Worm (Caenorhabditis elegans) whole organism, L4 larva: Measurements from ENCODE around the gene twk-10.

Experiments
- R02D3.7 ChIP-seq: fragments of 150-350 bp; sonication (generic microtip); optimal IDR thresholded peaks from 3 replicates; lab custom pipeline; 2014; ENCODE audit warnings: missing biosample characterization, missing genetic modification characterization
- Y75B8A.6 ChIP-seq: fragments of 200-800 bp; sonication (Bioruptor generic); IDR thresholded peaks from 2 replicates; pipeline ENCODE4 v1.3.6; 2022; ENCODE audit warnings: missing genetic modification reagents, missing genetic modification characterization, missing compliant biosample characterization
- ZK337.2 ChIP-seq: fragments of 200-800 bp; sonication (Bioruptor generic); IDR thresholded peaks from 2 replicates; pipeline ENCODE4 v1.3.6; 2022; ENCODE audit warnings: missing genetic modification reagents, missing genetic modification characterization, missing compliant biosample characterization
- ZK546.5 ChIP-seq, 2 experiments: sonication (generic microtip); optimal IDR thresholded peaks; 2 replicates each; lab custom pipeline; 2017; ENCODE audit warnings: missing biosample characterization in 2 of 2, missing genetic modification characterization in 2 of 2
- aha-1 ChIP-seq: fragments of 150-350 bp; peaks from one replicate; lab custom pipeline; 2014; ENCODE audit warnings: missing biosample characterization, missing genetic modification characterization
- ama-1 ChIP-seq: fragments of 150-350 bp; optimal IDR thresholded peaks from 2 replicates; lab custom pipeline; 2014; ENCODE audit warnings: inconsistent platforms, mixed read lengths
- ceh-20 ChIP-seq: fragments of 200-800 bp; sonication (Bioruptor generic); IDR thresholded peaks from 2 replicates; pipeline ENCODE4 v1.3.6; 2022; ENCODE audit warnings: missing genetic modification reagents, missing genetic modification characterization, missing compliant biosample characterization
- ceh-32 ChIP-seq: sonication (generic microtip); optimal IDR thresholded peaks from 2 replicates; lab custom pipeline; 2016; ENCODE audit warnings: mild to moderate bottlenecking, missing genetic modification characterization, missing compliant biosample characterization; ENCODE audit not compliant: poor library complexity
- ceh-62 ChIP-seq: sonication (generic microtip); optimal IDR thresholded peaks from 2 replicates; lab custom pipeline; 2017; ENCODE audit warnings: missing biosample characterization, missing genetic modification characterization
- daf-16 ChIP-seq, 3 experiments: sonication (generic microtip); optimal IDR thresholded peaks; 2 replicates each; lab custom pipeline; 2016 to 2017; ENCODE audit warnings: missing genetic modification characterization in 3 of 3, missing genetic modification reagents in 3 of 3, mild to moderate bottlenecking in 2 of 3, missing compliant biosample characterization in 2 of 3, missing biosample characterization in 1 of 3, moderate library complexity in 1 of 3
- dmd-6 ChIP-seq: fragments of 200-800 bp; sonication (Bioruptor generic); IDR thresholded peaks from 2 replicates; pipeline ENCODE4 v1.3.6; 2022; ENCODE audit warnings: missing genetic modification reagents, missing genetic modification characterization, missing compliant biosample characterization
- dpl-1 ChIP-seq: fragments of 150-350 bp; optimal IDR thresholded peaks from 2 replicates; lab custom pipeline; 2014; ENCODE audit warnings: missing biosample characterization, missing genetic modification reagents, missing genetic modification characterization
- dve-1 ChIP-seq: sonication (generic microtip); optimal IDR thresholded peaks from 2 replicates; lab custom pipeline; 2017; ENCODE audit warnings: antibody characterized with exemption, mild to moderate bottlenecking, missing genetic modification characterization, missing compliant biosample characterization; ENCODE audit not compliant: insufficient read depth
- egl-27 ChIP-seq: sonication (generic microtip); optimal IDR thresholded peaks from 3 replicates; lab custom pipeline; 2017; ENCODE audit warnings: missing biosample characterization, missing genetic modification reagents, missing genetic modification characterization
- hlh-11 ChIP-seq: fragments of 200-800 bp; sonication (Bioruptor generic); optimal IDR thresholded peaks from 2 replicates; lab custom pipeline; 2018; ENCODE audit warnings: mild to moderate bottlenecking, missing genetic modification characterization, missing compliant biosample characterization
- lin-1 ChIP-seq: fragments of 200-800 bp; sonication (Bioruptor generic); IDR thresholded peaks from 2 replicates; pipeline ENCODE4 v1.3.6; 2022; ENCODE audit warnings: missing genetic modification reagents, missing genetic modification characterization, missing compliant biosample characterization
- lin-13 ChIP-seq: fragments of 150-350 bp; optimal IDR thresholded peaks from 2 replicates; lab custom pipeline; 2014; ENCODE audit warnings: missing biosample characterization, missing genetic modification reagents, missing genetic modification characterization
- lin-38 ChIP-seq: fragments of 200-800 bp; sonication (Bioruptor generic); IDR thresholded peaks from 2 replicates; pipeline ENCODE4 v1.3.6; 2022; ENCODE audit warnings: missing genetic modification reagents, missing genetic modification characterization, missing compliant biosample characterization
- lir-3 ChIP-seq: sonication (generic microtip); optimal IDR thresholded peaks from 2 replicates; lab custom pipeline; 2016; ENCODE audit warnings: mild to moderate bottlenecking, missing genetic modification characterization, missing compliant biosample characterization
- lsy-2 ChIP-seq, 2 experiments: fragments of 150-350 bp in 1 of 2; sonication (generic microtip) in 1 of 2; optimal IDR thresholded peaks; 2 replicates each; lab custom pipeline; 2014 to 2017; ENCODE audit warnings: missing biosample characterization in 2 of 2, missing genetic modification characterization in 2 of 2
- madf-9 ChIP-seq: fragments of 200-800 bp; sonication (Bioruptor generic); conservative IDR thresholded peaks from 2 replicates; pipeline ENCODE4 v1.3.6; 2022; ENCODE audit warnings: missing genetic modification reagents, missing genetic modification characterization, missing compliant biosample characterization
- mdl-1 ChIP-seq, 2 experiments: fragments of 150-350 bp in 1 of 2; sonication (generic microtip) in 1 of 2; optimal IDR thresholded peaks; 2 replicates each; lab custom pipeline; 2014 to 2017; ENCODE audit warnings: missing biosample characterization in 2 of 2, missing genetic modification characterization in 2 of 2
- mes-2 ChIP-seq: sonication (generic microtip); optimal IDR thresholded peaks from 2 replicates; lab custom pipeline; 2016; ENCODE audit warnings: missing genotype, mild to moderate bottlenecking, missing genetic modification characterization, missing compliant biosample characterization; ENCODE audit not compliant: poor library complexity, severe bottlenecking
- mxl-2 ChIP-seq: fragments of 200-800 bp; sonication (Bioruptor generic); conservative IDR thresholded peaks from 2 replicates; pipeline ENCODE4 v1.3.6; 2022; ENCODE audit warnings: missing genetic modification reagents, missing genetic modification characterization, missing compliant biosample characterization
- nhr-10 ChIP-seq: fragments of 150-350 bp; optimal IDR thresholded peaks from 2 replicates; lab custom pipeline; 2014; ENCODE audit warnings: missing biosample characterization, missing genetic modification characterization
- nhr-42 ChIP-seq: fragments of 200-800 bp; sonication (Bioruptor generic); IDR thresholded peaks from 2 replicates; pipeline ENCODE4 v1.3.6; 2022; ENCODE audit warnings: missing genetic modification characterization, missing compliant biosample characterization
- nhr-6 ChIP-seq: fragments of 150-350 bp; optimal IDR thresholded peaks from 2 replicates; lab custom pipeline; 2014; ENCODE audit warnings: missing biosample characterization, missing genetic modification characterization
- pqm-1 ChIP-seq: sonication (generic microtip); optimal IDR thresholded peaks from 2 replicates; lab custom pipeline; 2017; ENCODE audit warnings: missing biosample characterization, missing genetic modification characterization
- saeg-2 ChIP-seq: fragments of 200-800 bp; sonication (Bioruptor generic); IDR thresholded peaks from 2 replicates; pipeline ENCODE4 v1.3.6; 2022; ENCODE audit warnings: missing genetic modification reagents, missing genetic modification characterization, missing compliant biosample characterization
- snpc-1.2 ChIP-seq: fragments of 200-800 bp; sonication (Bioruptor generic); IDR thresholded peaks from 2 replicates; pipeline ENCODE4 v1.3.6; 2022; ENCODE audit warnings: missing genetic modification reagents, missing genetic modification characterization, missing compliant biosample characterization
- unc-62 ChIP-seq, 3 experiments: fragments of 150-350 bp in 1 of 3; sonication (generic microtip); optimal IDR thresholded peaks in 2 of 3; peaks in 1 of 3; 1 replicate in 1 of 3; 2 replicates in 2 of 3; lab custom pipeline; 2014 to 2017; ENCODE audit warnings: missing biosample characterization in 3 of 3, missing genetic modification characterization in 3 of 3, missing genetic modification reagents in 3 of 3, missing genotype in 1 of 3
- ztf-11 ChIP-seq: fragments of 150-350 bp; optimal IDR thresholded peaks from 2 replicates; lab custom pipeline; 2014; ENCODE audit warnings: missing biosample characterization, missing genetic modification characterization
- ztf-7 ChIP-seq: fragments of 150-350 bp; optimal IDR thresholded peaks from 2 replicates; lab custom pipeline; 2014; ENCODE audit warnings: missing biosample characterization, missing genetic modification characterization

Gene twk-10

DNA sequence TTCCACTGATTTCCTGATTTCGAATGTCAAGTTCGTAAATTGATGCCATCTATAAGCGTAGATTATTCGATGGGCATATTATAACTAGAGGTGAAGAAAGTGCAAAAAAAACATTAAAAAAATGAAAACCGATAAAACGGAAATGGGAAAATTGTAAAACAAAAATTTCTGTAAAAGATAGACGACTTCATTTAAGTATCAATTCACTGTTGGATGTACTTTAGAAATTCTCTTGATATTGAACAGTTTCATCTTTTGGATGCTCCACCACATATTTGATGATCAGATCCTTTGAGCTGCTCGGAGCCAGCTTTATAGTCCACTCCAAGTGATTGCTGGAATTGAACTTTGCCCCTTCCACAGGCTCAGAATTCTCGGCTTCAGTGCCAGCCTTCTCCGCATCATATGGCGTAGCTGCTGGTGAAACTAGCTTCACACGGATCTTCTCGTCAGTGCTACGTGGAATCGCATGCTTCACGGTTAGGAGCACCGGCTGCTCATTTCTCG lies 50.5 kb downstream of the twk-10 start, which contains the start of gene ZK1055.6:
Gene ZK1055.6, minus strand, starts transcription at position 51 of the 507 bp plus-strand sequence.
- TF ChIP-seq R02D3.7 (tag; lab: Kevin White, UChicago) (no peak), aha-1 (peak; percentile 18), ZK337.2 (GFP tag; lab: Robert Waterston, UW) (no peak), unc-62 (GFP tag; optimal IDR thresholded peaks at IDR 0.05 in 1 of 2; lab: Kevin White, UChicago) (peak in 1 of 2 experiments; percentile 93), unc-62 (tag; optimal IDR thresholded peaks at IDR 0.05; lab: Kevin White, UChicago) (no peak), egl-27 (tag; lab: Kevin White, UChicago) (no peak), nhr-6 (no peak)

DNA sequence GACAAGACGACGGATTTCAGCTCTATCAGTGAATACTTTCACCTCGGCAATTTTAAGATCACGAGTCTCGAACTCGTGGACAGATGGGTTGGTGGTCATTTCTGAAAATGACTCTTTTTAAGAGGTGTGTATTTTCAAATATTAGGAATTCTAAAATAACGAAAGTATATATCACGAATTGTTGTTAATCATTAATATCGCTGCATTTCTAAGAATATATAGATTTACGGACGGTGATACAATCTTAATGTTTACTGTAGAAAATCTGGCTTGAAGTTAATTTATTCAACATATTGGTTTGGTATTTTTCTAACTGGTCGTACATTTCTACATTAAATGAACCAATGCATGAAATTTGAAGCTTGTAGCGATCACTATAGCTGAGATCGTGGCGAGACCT lies 53.1 kb downstream of the twk-10 start, which contains the start of gene ZK1055.7:
Gene ZK1055.7, minus strand, starts transcription at position 101 of the 400 bp plus-strand sequence.
- no peak for TF ChIP-seq mxl-2 (GFP tag; lab: Robert Waterston, UW)
- no peak for TF ChIP-seq egl-27 (tag; lab: Kevin White, UChicago)
- no peak for TF ChIP-seq lin-1 (GFP tag; lab: Robert Waterston, UW)
- TF ChIP-seq mdl-1 (tag; optimal IDR thresholded peaks at IDR 0.05; lab: Kevin White, UChicago), result no peak
- TF ChIP-seq saeg-2 (GFP tag; lab: Robert Waterston, UW), result no peak
- TF ChIP-seq ama-1 (lab: Kevin White, UChicago), result no peak
- no peak for TF ChIP-seq aha-1
- no peak for TF ChIP-seq lin-38 (GFP tag; lab: Robert Waterston, UW)
- TF ChIP-seq nhr-6, result no peak
- TF ChIP-seq nhr-10 (tag; lab: Kevin White, UChicago), result no peak
- no peak for TF ChIP-seq ztf-7 (tag; lab: Kevin White, UChicago)
- no peak for TF ChIP-seq ceh-32 (tag; lab: Kevin White, UChicago)
- no peak for TF ChIP-seq ceh-62
- no peak for TF ChIP-seq daf-16 (GFP tag; optimal IDR thresholded peaks at IDR 0.05; lab: Kevin White, UChicago)
- TF ChIP-seq daf-16 (tag; optimal IDR thresholded peaks at IDR 0.05; lab: Kevin White, UChicago), result no peak
- TF ChIP-seq hlh-11 (tag; lab: Kevin White, UChicago), result no peak
- TF ChIP-seq ceh-20 (GFP tag; lab: Robert Waterston, UW), result no peak
- no peak for TF ChIP-seq nhr-42 (GFP tag; lab: Robert Waterston, UW)
- no peak for TF ChIP-seq ZK546.5 (tag; optimal IDR thresholded peaks at IDR 0.05; lab: Kevin White, UChicago)
- no peak for TF ChIP-seq lir-3 (tag; lab: Kevin White, UChicago)

DNA sequence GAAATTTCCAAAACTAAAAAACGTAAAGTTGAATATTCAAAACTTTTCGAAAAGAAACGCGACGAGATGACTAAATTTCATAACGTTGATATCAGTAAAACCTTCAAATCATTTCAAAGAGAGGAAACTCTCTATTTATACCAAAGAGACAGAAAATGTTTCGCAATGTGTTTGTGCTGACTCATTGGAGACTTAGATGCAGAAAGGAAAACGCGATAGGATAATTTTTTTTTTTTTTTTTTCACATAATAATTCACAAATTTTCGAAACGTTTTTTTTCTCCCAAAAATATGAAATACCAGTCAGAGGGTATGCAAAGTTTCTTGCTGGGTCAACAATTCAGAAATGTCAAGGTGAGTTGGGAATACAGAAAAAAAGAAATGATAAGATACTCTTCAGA lies 54.1 kb downstream of the twk-10 start:
- TF ChIP-seq Y75B8A.6 (GFP tag; lab: Robert Waterston, UW) (no peak), dve-1 (tag; lab: Kevin White, UChicago) (peak; percentile 47), ztf-11 (tag; lab: Kevin White, UChicago) (no peak), mes-2 (tag; lab: Kevin White, UChicago) (peak; percentile 25), lin-13 (GFP tag; lab: Kevin White, UChicago) (no peak), snpc-1.2 (GFP tag; lab: Robert Waterston, UW) (0 out of 2 replicates have a peak, but pooled peaks have one; percentile 41), dmd-6 (GFP tag; lab: Robert Waterston, UW) (peak; percentile 24; the same call in 1 of the 2 replicates), lsy-2 (tag; optimal IDR thresholded peaks at IDR 0.05; lab: Kevin White, UChicago) (peak in 1 of 2 experiments; percentile 46), dpl-1 (peak; percentile 11), pqm-1 (tag; lab: Kevin White, UChicago) (peak; percentile 11), hlh-11 (tag; lab: Kevin White, UChicago) (peak; percentile 31), madf-9 (no peak), daf-16 (GFP tag; optimal IDR thresholded peaks at IDR 0.05; lab: Kevin White, UChicago) (no peak), daf-16 (tag; optimal IDR thresholded peaks at IDR 0.05; lab: Kevin White, UChicago) (peak; percentile 62)
